Worm (Caenorhabditis elegans) whole organism, L1 larva: ENCODE data around the gene R05A10.1.

ENCODE experiments used
- blmp-1 ChIP-seq: fragments of 150-350 bp; optimal IDR thresholded peaks from 2 replicates; lab custom pipeline; 2014; ENCODE audit warnings: missing biosample characterization, missing genetic modification characterization
- efl-1 ChIP-seq, 4 experiments: fragments of 150-350 bp; optimal IDR thresholded peaks in 3 of 4; peaks in 1 of 4; 1 replicate in 1 of 4; 2 replicates in 3 of 4; lab custom pipeline; 2014; ENCODE audit warnings: missing biosample characterization in 2 of 4, missing genetic modification characterization in 2 of 4, missing genetic modification reagents in 2 of 4
- egl-27 ChIP-seq, 2 experiments: fragments of 150-350 bp in 1 of 2; sonication (generic microtip); optimal IDR thresholded peaks; 3 replicates each; lab custom pipeline; 2017 to 2018; ENCODE audit warnings: missing biosample characterization in 2 of 2, missing genetic modification characterization in 2 of 2, missing genetic modification reagents in 2 of 2
- elt-2 ChIP-seq: sonication (generic microtip); optimal IDR thresholded peaks from 2 replicates; lab custom pipeline; 2016; ENCODE audit warnings: missing genetic modification characterization, mild to moderate bottlenecking, inconsistent platforms, missing compliant biosample characterization, missing genetic modification reagents
- fkh-4 ChIP-seq: sonication (generic microtip); optimal IDR thresholded peaks from 2 replicates; lab custom pipeline; 2016; ENCODE audit warnings: missing compliant biosample characterization, missing genetic modification characterization, borderline replicate concordance
- lin-39 ChIP-seq: fragments of 150-350 bp; optimal IDR thresholded peaks from 2 replicates; lab custom pipeline; 2014; ENCODE audit warnings: missing biosample characterization, missing genetic modification reagents, missing genetic modification characterization
- mdl-1 ChIP-seq, 2 experiments: fragments of 150-350 bp; optimal IDR thresholded peaks; 2 replicates each; lab custom pipeline; 2014 to 2017; ENCODE audit warnings: missing biosample characterization in 2 of 2, missing genetic modification characterization in 2 of 2, inconsistent platforms in 1 of 2
- nhr-11 ChIP-seq: fragments of 150-350 bp; optimal IDR thresholded peaks from 2 replicates; lab custom pipeline; 2014; ENCODE audit warnings: missing biosample characterization, missing genetic modification characterization
- nhr-28 ChIP-seq: fragments of 150-350 bp; optimal IDR thresholded peaks from 2 replicates; lab custom pipeline; 2014; ENCODE audit warnings: missing biosample characterization, missing genetic modification characterization
- nhr-90 ChIP-seq: sonication (generic microtip); optimal IDR thresholded peaks from 2 replicates; lab custom pipeline; 2016; ENCODE audit warnings: mild to moderate bottlenecking, missing genetic modification characterization, missing compliant biosample characterization; ENCODE audit not compliant: poor library complexity
- pag-3 ChIP-seq: sonication (generic microtip); optimal IDR thresholded peaks from 2 replicates; lab custom pipeline; 2017; ENCODE audit warnings: missing genetic modification characterization, mild to moderate bottlenecking, missing compliant biosample characterization, antibody characterized with exemption, borderline replicate concordance; ENCODE audit not compliant: insufficient read depth
- snpc-4 ChIP-seq: fragments of 150-350 bp; optimal IDR thresholded peaks from 2 replicates; lab custom pipeline; 2014; ENCODE audit warnings: missing biosample characterization, missing genetic modification characterization
- sptf-1 ChIP-seq: fragments of 150-350 bp; optimal IDR thresholded peaks from 2 replicates; lab custom pipeline; 2014; ENCODE audit warnings: missing biosample characterization, missing genetic modification characterization
- unc-62 ChIP-seq: fragments of 150-350 bp; optimal IDR thresholded peaks from 2 replicates; lab custom pipeline; 2014; ENCODE audit warnings: missing biosample characterization, missing genetic modification reagents, missing genetic modification characterization

ce11 chrIV:14153261-14153660, 28.9 kb upstream of the R05A10.1 start, which contains the start of gene oac-38:
- TF ChIP-seq pag-3 (tag; lab: Kevin White, UChicago), result no peak
- TF ChIP-seq sptf-1 (tag; lab: Kevin White, UChicago), result no peak
- TF ChIP-seq lin-39 (tag; lab: Kevin White, UChicago), result no peak
- no peak for TF ChIP-seq nhr-90 (tag; lab: Kevin White, UChicago)
- no peak for TF ChIP-seq unc-62 (GFP tag; lab: Kevin White, UChicago)
- TF ChIP-seq blmp-1 (tag; lab: Kevin White, UChicago), result no peak
- TF ChIP-seq snpc-4 (tag; lab: Kevin White, UChicago), result no peak
- TF ChIP-seq nhr-28 (tag; lab: Kevin White, UChicago), result no peak
- no peak for TF ChIP-seq fkh-4
- TF ChIP-seq efl-1 (optimal IDR thresholded peaks at IDR 0.05; lab: Kevin White, UChicago), result no peak
- peak in 1 of 2 experiments; percentile 16 for TF ChIP-seq efl-1 (GFP tag; optimal IDR thresholded peaks at IDR 0.05 in 1 of 2; lab: Kevin White, UChicago)
- TF ChIP-seq egl-27 (tag; optimal IDR thresholded peaks at IDR 0.05; lab: Kevin White, UChicago), result no peak
- TF ChIP-seq mdl-1 (tag; optimal IDR thresholded peaks at IDR 0.05; lab: Kevin White, UChicago), result no peak
- no peak for TF ChIP-seq nhr-11 (tag; lab: Kevin White, UChicago)
- no peak for TF ChIP-seq elt-2 (tag; lab: Kevin White, UChicago)
